Worm (Caenorhabditis elegans) whole organism, L3 larva: Measurements from ENCODE around the gene Y110A2AR.1.

Experiments
- ZK546.5 ChIP-seq: sonication (generic microtip); optimal IDR thresholded peaks from 2 replicates; lab custom pipeline; 2017; ENCODE audit warnings: missing biosample characterization, missing genetic modification characterization
- ama-1 ChIP-seq: fragments of 150-350 bp; optimal IDR thresholded peaks from 2 replicates; lab custom pipeline; 2018
- ceh-28 ChIP-seq: fragments of 150-350 bp; optimal IDR thresholded peaks from 2 replicates; lab custom pipeline; 2014; ENCODE audit warnings: missing biosample characterization, missing genetic modification reagents, missing genetic modification characterization
- jun-1 ChIP-seq: fragments of 150-350 bp; optimal IDR thresholded peaks from 2 replicates; lab custom pipeline; 2014; ENCODE audit warnings: missing biosample characterization, missing genetic modification reagents, missing genetic modification characterization
- nfya-1 ChIP-seq: sonication (generic microtip); optimal IDR thresholded peaks from 2 replicates; lab custom pipeline; 2017; ENCODE audit warnings: missing genetic modification characterization, mild to moderate bottlenecking, missing compliant biosample characterization, antibody characterized with exemption, moderate library complexity; ENCODE audit not compliant: insufficient read depth
- nhr-237 ChIP-seq: fragments of 150-350 bp; optimal IDR thresholded peaks from 2 replicates; lab custom pipeline; 2014; ENCODE audit warnings: missing biosample characterization, missing genetic modification characterization
- nhr-28 ChIP-seq: fragments of 150-350 bp; optimal IDR thresholded peaks from 2 replicates; lab custom pipeline; 2014; ENCODE audit warnings: missing biosample characterization, missing genetic modification characterization
- pha-4 ChIP-seq: fragments of 150-350 bp; optimal IDR thresholded peaks from 2 replicates; lab custom pipeline; 2014; ENCODE audit warnings: missing biosample characterization, missing genetic modification reagents, missing genetic modification characterization
- tbx-2 ChIP-seq: sonication (generic microtip); optimal IDR thresholded peaks from 2 replicates; lab custom pipeline; 2016; ENCODE audit warnings: mild to moderate bottlenecking, missing genetic modification characterization, missing compliant biosample characterization
- unc-39 ChIP-seq: sonication (generic microtip); optimal IDR thresholded peaks from 4 replicates; lab custom pipeline; 2017; ENCODE audit warnings: missing biosample characterization, missing genetic modification characterization
- unc-62 ChIP-seq: fragments of 150-350 bp; sonication (generic microtip); optimal IDR thresholded peaks from 4 replicates; lab custom pipeline; 2014; ENCODE audit warnings: missing biosample characterization, missing genetic modification reagents, missing genetic modification characterization
- zag-1 ChIP-seq: fragments of 150-350 bp; optimal IDR thresholded peaks from 2 replicates; lab custom pipeline; 2014; ENCODE audit warnings: missing biosample characterization, missing genetic modification characterization

- TF ChIP-seq ZK546.5 (tag; lab: Kevin White, UChicago) (no peak), nhr-28 (no peak), tbx-2 (tag; lab: Kevin White, UChicago) (no peak), pha-4 (no peak), ama-1 (lab: Kevin White, UChicago) (no peak), unc-62 (GFP tag; lab: Kevin White, UChicago) (no peak), ceh-28 (tag; lab: Kevin White, UChicago) (no peak), unc-39 (tag; lab: Kevin White, UChicago) (no peak), zag-1 (no peak), nfya-1 (tag; lab: Kevin White, UChicago) (no peak), nhr-237 (tag; lab: Kevin White, UChicago) (no peak), jun-1 (tag; lab: Kevin White, UChicago) (no peak)
Measured at ce11 chrII:2874801-2875200, 44.7 kb upstream of the Y110A2AR.1 start, which contains the start of gene Y110A2AL.1.
